Worm (Caenorhabditis elegans) whole organism, L3 larva: ENCODE measurements around the gene T20D4.15.

Source experiments
- aly-2 ChIP-seq: fragments of 150-350 bp; optimal IDR thresholded peaks from 2 replicates; lab custom pipeline; 2014; ENCODE audit warnings: missing biosample characterization, missing genetic modification characterization
- ama-1 ChIP-seq: fragments of 150-350 bp; optimal IDR thresholded peaks from 2 replicates; lab custom pipeline; 2018
- ceh-28 ChIP-seq: fragments of 150-350 bp; optimal IDR thresholded peaks from 2 replicates; lab custom pipeline; 2014; ENCODE audit warnings: missing biosample characterization, missing genetic modification reagents, missing genetic modification characterization
- daf-12 ChIP-seq: fragments of 150-350 bp; optimal IDR thresholded peaks from 2 replicates; lab custom pipeline; 2014; ENCODE audit warnings: missing biosample characterization, missing genetic modification reagents, missing genetic modification characterization
- egl-27 ChIP-seq: sonication (generic microtip); optimal IDR thresholded peaks from 4 replicates; lab custom pipeline; 2017; ENCODE audit warnings: missing biosample characterization, missing genetic modification reagents, missing genetic modification characterization
- egl-5 ChIP-seq: fragments of 150-350 bp; optimal IDR thresholded peaks from 2 replicates; lab custom pipeline; 2017; ENCODE audit warnings: missing biosample characterization, missing genetic modification reagents, missing genetic modification characterization, inconsistent platforms
- elt-1 ChIP-seq: fragments of 150-350 bp; optimal IDR thresholded peaks from 2 replicates; lab custom pipeline; 2014; ENCODE audit warnings: missing biosample characterization, missing genetic modification characterization
- elt-3 ChIP-seq, 3 experiments: fragments of 150-350 bp in 1 of 3; sonication (generic microtip) in 2 of 3; optimal IDR thresholded peaks; 2 replicates in 2 of 3; 4 replicates in 1 of 3; lab custom pipeline; 2014 to 2017; ENCODE audit warnings: missing biosample characterization in 3 of 3, missing genetic modification characterization in 3 of 3
- eor-1 ChIP-seq, 2 experiments: fragments of 150-350 bp; optimal IDR thresholded peaks; 2 replicates each; lab custom pipeline; 2014 to 2018; ENCODE audit warnings: missing biosample characterization in 2 of 2, missing genetic modification characterization in 2 of 2
- fkh-2 ChIP-seq: fragments of 150-350 bp; optimal IDR thresholded peaks from 2 replicates; lab custom pipeline; 2014; ENCODE audit warnings: missing biosample characterization, missing genetic modification reagents, missing genetic modification characterization
- fos-1 ChIP-seq: fragments of 150-350 bp; optimal IDR thresholded peaks from 2 replicates; lab custom pipeline; 2014; ENCODE audit warnings: missing biosample characterization, missing genetic modification characterization
- hmg-11 ChIP-seq: sonication (generic microtip); optimal IDR thresholded peaks from 2 replicates; lab custom pipeline; 2016; ENCODE audit warnings: missing genetic modification characterization, missing compliant biosample characterization
- jun-1 ChIP-seq: fragments of 150-350 bp; optimal IDR thresholded peaks from 2 replicates; lab custom pipeline; 2014; ENCODE audit warnings: missing biosample characterization, missing genetic modification reagents, missing genetic modification characterization
- lin-39 ChIP-seq: fragments of 150-350 bp; optimal IDR thresholded peaks from 2 replicates; lab custom pipeline; 2018; ENCODE audit warnings: missing biosample characterization, missing genetic modification reagents, missing genetic modification characterization
- lsy-12 ChIP-seq: sonication (generic microtip); optimal IDR thresholded peaks from 2 replicates; lab custom pipeline; 2016; ENCODE audit warnings: mild to moderate bottlenecking, missing genetic modification characterization, missing compliant biosample characterization
- mml-1 ChIP-seq: fragments of 150-350 bp; sonication (generic microtip); optimal IDR thresholded peaks from 3 replicates; lab custom pipeline; 2014; ENCODE audit warnings: missing biosample characterization, missing genetic modification characterization
- nfya-1 ChIP-seq: sonication (generic microtip); optimal IDR thresholded peaks from 2 replicates; lab custom pipeline; 2017; ENCODE audit warnings: missing genetic modification characterization, mild to moderate bottlenecking, missing compliant biosample characterization, antibody characterized with exemption, moderate library complexity; ENCODE audit not compliant: insufficient read depth
- nhr-11 ChIP-seq: fragments of 150-350 bp; optimal IDR thresholded peaks from 2 replicates; lab custom pipeline; 2014; ENCODE audit warnings: missing biosample characterization, missing genetic modification characterization
- nhr-12 ChIP-seq: fragments of 150-350 bp; optimal IDR thresholded peaks from 2 replicates; lab custom pipeline; 2014; ENCODE audit warnings: missing biosample characterization, missing genetic modification characterization
- nhr-23 ChIP-seq: fragments of 150-350 bp; optimal IDR thresholded peaks from 2 replicates; lab custom pipeline; 2014; ENCODE audit warnings: missing biosample characterization, missing genetic modification reagents, missing genetic modification characterization
- nhr-25 ChIP-seq: sonication (generic microtip); optimal IDR thresholded peaks from 2 replicates; lab custom pipeline; 2017; ENCODE audit warnings: missing biosample characterization, missing genetic modification characterization
- nhr-28 ChIP-seq: fragments of 150-350 bp; optimal IDR thresholded peaks from 2 replicates; lab custom pipeline; 2014; ENCODE audit warnings: missing biosample characterization, missing genetic modification characterization
- nhr-43 ChIP-seq: sonication (generic microtip); optimal IDR thresholded peaks from 2 replicates; lab custom pipeline; 2016; ENCODE audit warnings: mild to moderate bottlenecking, missing genetic modification characterization, missing compliant biosample characterization; ENCODE audit not compliant: poor library complexity, severe bottlenecking
- nhr-67 ChIP-seq: fragments of 150-350 bp; optimal IDR thresholded peaks from 2 replicates; lab custom pipeline; 2014; ENCODE audit warnings: missing biosample characterization, missing genetic modification characterization
- nhr-76 ChIP-seq: fragments of 150-350 bp; sonication (generic microtip); optimal IDR thresholded peaks from 5 replicates; lab custom pipeline; 2014; ENCODE audit warnings: missing biosample characterization, missing genetic modification characterization
- pqm-1 ChIP-seq: fragments of 150-350 bp; optimal IDR thresholded peaks from 2 replicates; lab custom pipeline; 2017; ENCODE audit warnings: missing biosample characterization, missing genetic modification characterization, inconsistent platforms
- sea-2 ChIP-seq: fragments of 150-350 bp; sonication (generic microtip); optimal IDR thresholded peaks from 4 replicates; lab custom pipeline; 2014; ENCODE audit warnings: missing biosample characterization, missing genetic modification reagents, missing genetic modification characterization
- skn-1 ChIP-seq: fragments of 150-350 bp; optimal IDR thresholded peaks from 2 replicates; lab custom pipeline; 2014; ENCODE audit warnings: missing biosample characterization, missing genetic modification characterization
- snpc-4 ChIP-seq: fragments of 150-350 bp; optimal IDR thresholded peaks from 2 replicates; lab custom pipeline; 2014; ENCODE audit warnings: missing biosample characterization, missing genetic modification characterization
- tbx-2 ChIP-seq: sonication (generic microtip); optimal IDR thresholded peaks from 2 replicates; lab custom pipeline; 2016; ENCODE audit warnings: mild to moderate bottlenecking, missing genetic modification characterization, missing compliant biosample characterization
- unc-39 ChIP-seq: sonication (generic microtip); optimal IDR thresholded peaks from 4 replicates; lab custom pipeline; 2017; ENCODE audit warnings: missing biosample characterization, missing genetic modification characterization
- unc-62 ChIP-seq: fragments of 150-350 bp; sonication (generic microtip); optimal IDR thresholded peaks from 4 replicates; lab custom pipeline; 2014; ENCODE audit warnings: missing biosample characterization, missing genetic modification reagents, missing genetic modification characterization
- zag-1 ChIP-seq: fragments of 150-350 bp; optimal IDR thresholded peaks from 2 replicates; lab custom pipeline; 2014; ENCODE audit warnings: missing biosample characterization, missing genetic modification characterization
- ztf-4 ChIP-seq: fragments of 150-350 bp; optimal IDR thresholded peaks from 2 replicates; lab custom pipeline; 2014; ENCODE audit warnings: missing biosample characterization, missing genetic modification characterization

The T20D4.15 gene

DNA sequence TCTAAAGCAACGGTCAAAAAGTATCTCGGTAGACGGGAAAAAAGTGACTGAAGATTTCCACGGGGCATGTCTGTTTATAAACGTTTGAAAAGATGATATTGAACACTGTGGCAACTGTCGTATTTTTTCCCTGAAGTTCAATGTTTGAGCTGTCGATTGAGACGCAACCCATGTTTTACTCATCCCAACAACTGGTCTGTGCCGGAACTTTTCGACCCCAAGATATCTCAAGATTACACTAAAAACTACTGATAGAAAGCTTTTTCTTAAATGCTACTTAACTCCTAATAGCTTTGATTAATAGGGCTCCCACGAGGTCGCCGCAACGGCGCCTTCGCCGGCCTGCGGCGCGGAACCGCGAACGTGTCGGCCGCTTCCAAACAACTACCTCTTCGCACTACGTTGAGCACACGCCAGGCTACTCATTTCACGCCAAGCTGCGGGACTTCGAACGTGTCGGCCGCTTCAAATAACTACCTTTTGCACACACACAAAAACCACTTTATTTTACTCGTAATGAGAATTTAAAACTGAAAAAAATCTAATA, at the start of gene T20D4.15:
Gene T20D4.15, minus strand, starts transcription at position 51 of the 547 bp plus-strand sequence.
- TF ChIP-seq nfya-1 (tag; lab: Kevin White, UChicago), result no peak
- TF ChIP-seq nhr-23 (tag; lab: Kevin White, UChicago), result no peak
- TF ChIP-seq eor-1 (tag; optimal IDR thresholded peaks at IDR 0.05; lab: Kevin White, UChicago), result no peak
- TF ChIP-seq aly-2 (tag; lab: Kevin White, UChicago), result no peak
- TF ChIP-seq hmg-11, result no peak
- no peak for TF ChIP-seq lin-39 (tag; lab: Kevin White, UChicago)
- no peak for TF ChIP-seq sea-2 (GFP tag; lab: Kevin White, UChicago)

DNA sequence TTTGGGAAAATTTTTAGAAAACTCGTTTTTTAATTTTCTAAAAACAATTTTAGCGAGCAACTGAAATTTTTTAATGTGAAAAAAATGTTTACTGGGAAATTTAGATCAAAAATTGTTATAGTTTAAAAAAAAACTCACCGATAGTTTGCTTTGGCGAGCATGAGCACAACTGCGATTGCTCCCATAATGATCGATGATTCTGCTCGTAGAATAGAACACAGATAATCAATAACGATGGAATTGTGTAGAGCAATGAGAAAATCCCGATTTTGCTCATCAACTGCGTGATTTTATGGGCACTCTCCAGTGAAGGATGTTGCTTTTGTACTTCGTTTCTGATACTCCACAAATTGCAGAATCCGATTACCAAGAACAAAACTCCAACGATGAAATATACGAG, 48.1 kb upstream of the T20D4.15 start:
- TF ChIP-seq skn-1 (no peak), aly-2 (tag; lab: Kevin White, UChicago) (no peak), nhr-23 (tag; lab: Kevin White, UChicago) (no peak), nhr-28 (no peak), ztf-4 (no peak), lin-39 (tag; lab: Kevin White, UChicago) (no peak), ceh-28 (no peak), daf-12 (tag; lab: Kevin White, UChicago) (no peak), unc-39 (no peak), pqm-1 (tag; lab: Kevin White, UChicago) (no peak), egl-5 (no peak), nhr-11 (tag; lab: Kevin White, UChicago) (no peak), lsy-12 (tag; lab: Kevin White, UChicago) (no peak), nhr-67 (no peak), jun-1 (tag; lab: Kevin White, UChicago) (no peak), nhr-12 (tag; lab: Kevin White, UChicago) (no peak), unc-62 (GFP tag; lab: Kevin White, UChicago) (no peak), nhr-43 (tag; lab: Kevin White, UChicago) (no peak), nhr-25 (no peak)
- TF ChIP-seq, all 47 proteins: peak for 0

DNA sequence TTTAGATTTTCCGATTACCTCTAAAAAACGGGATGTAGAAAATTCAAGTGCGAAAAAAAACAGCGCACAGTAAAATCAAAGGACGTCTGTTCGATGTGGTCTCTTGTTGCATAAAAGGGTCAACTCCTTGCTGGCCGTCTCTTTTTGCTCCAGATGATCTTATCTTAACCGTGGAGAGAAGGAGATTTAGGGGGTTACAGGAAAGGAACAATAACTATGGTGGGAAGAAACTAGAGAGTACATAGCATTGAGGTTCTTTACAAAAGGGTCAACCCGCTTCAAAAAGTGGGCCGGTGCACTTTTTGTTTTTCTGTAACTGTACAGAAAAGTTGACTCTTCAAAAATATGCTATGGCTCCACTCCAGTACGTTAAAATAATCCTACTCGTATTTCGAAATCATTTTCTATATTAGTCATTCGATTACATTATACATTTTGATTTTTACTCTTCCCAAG, 37.0 kb upstream of the T20D4.15 start, which contains the start of the genes T20D4.19 and srj-9:
Gene T20D4.19, minus strand, starts transcription at position 101 of the 456 bp plus-strand sequence.
Gene srj-9, plus strand, starts transcription at position 406 of the 456 bp plus-strand sequence.
- no peak for TF ChIP-seq egl-5
- TF ChIP-seq nfya-1 (tag; lab: Kevin White, UChicago), result no peak
- TF ChIP-seq snpc-4 (tag; lab: Kevin White, UChicago), result no peak
- no peak for TF ChIP-seq nhr-12 (tag; lab: Kevin White, UChicago)
- TF ChIP-seq jun-1 (tag; lab: Kevin White, UChicago), result no peak
- no peak for TF ChIP-seq tbx-2
- TF ChIP-seq pqm-1 (tag; lab: Kevin White, UChicago), result no peak
- no peak for TF ChIP-seq skn-1
- no peak for TF ChIP-seq mml-1 (tag; lab: Kevin White, UChicago)

DNA sequence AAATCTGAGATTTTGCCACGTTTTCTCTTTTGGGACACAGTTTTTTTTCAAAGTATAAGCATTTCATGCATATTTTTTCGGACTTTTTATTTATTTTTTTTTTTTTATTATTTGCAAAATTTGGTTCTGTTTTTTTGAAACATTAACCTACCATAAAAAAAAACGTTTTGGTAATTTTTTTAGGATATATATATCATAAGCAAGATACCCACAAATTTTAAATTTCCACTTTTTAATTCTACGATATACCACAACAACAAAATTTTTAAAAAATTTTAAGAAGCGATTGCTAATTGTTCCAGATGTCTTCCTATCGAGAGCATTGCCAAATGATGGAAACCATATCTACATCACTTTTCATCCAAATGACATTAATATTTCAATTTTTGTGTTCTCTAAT, 34.2 kb upstream of the T20D4.15 start, which contains the start of gene srab-20:
Gene srab-20, plus strand, starts transcription at position 301 of the 400 bp plus-strand sequence.
- TF ChIP-seq nfya-1 (tag; lab: Kevin White, UChicago), result no peak
- TF ChIP-seq nhr-76 (tag; lab: Kevin White, UChicago), result no peak
- TF ChIP-seq snpc-4 (tag; lab: Kevin White, UChicago), result no peak
- no peak for TF ChIP-seq elt-3 (tag; optimal IDR thresholded peaks at IDR 0.05; lab: Kevin White, UChicago)
- no peak for TF ChIP-seq eor-1 (tag; optimal IDR thresholded peaks at IDR 0.05; lab: Kevin White, UChicago)
- no peak for TF ChIP-seq nhr-28
- no peak for TF ChIP-seq unc-39
- TF ChIP-seq ztf-4, result no peak
- no peak for TF ChIP-seq fos-1 (tag; lab: Kevin White, UChicago)

DNA sequence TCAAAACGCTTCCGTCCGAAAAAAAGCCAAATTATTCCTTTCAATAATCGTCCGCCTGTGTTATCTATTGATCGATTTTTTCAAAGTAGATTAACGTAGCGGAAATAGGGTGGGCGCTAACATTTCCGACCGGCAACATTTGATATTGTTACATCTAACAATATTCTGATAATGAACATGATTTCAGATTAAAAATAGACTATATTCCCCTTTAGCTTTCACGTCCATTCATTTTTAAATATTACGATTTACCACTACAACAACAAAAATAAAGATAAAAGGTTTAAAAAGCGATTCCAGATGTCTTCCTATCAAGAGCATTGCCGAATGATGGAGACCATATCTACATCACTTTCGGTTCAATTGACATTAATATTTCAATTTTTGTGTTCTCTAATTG, 31.5 kb upstream of the T20D4.15 start, which contains the start of gene srab-22:
Gene srab-22, plus strand, starts transcription at position 301 of the 400 bp plus-strand sequence.
- no peak for TF ChIP-seq eor-1 (tag; optimal IDR thresholded peaks at IDR 0.05; lab: Kevin White, UChicago)
- TF ChIP-seq fos-1 (tag; lab: Kevin White, UChicago), result no peak
- TF ChIP-seq egl-27, result no peak
- TF ChIP-seq nhr-43 (tag; lab: Kevin White, UChicago), result no peak
- TF ChIP-seq snpc-4 (tag; lab: Kevin White, UChicago), result no peak
- no peak for TF ChIP-seq ama-1 (lab: Kevin White, UChicago)
- no peak for TF ChIP-seq lin-39 (tag; lab: Kevin White, UChicago)
- no peak for TF ChIP-seq ztf-4
- no peak for TF ChIP-seq elt-1 (tag; lab: Kevin White, UChicago)
- TF ChIP-seq nhr-25, result no peak
- no peak for TF ChIP-seq fkh-2 (tag; lab: Kevin White, UChicago)
- TF ChIP-seq zag-1 (tag; lab: Kevin White, UChicago), result no peak
- TF ChIP-seq tbx-2, result no peak
- TF ChIP-seq hmg-11, result no peak
- no peak for TF ChIP-seq unc-62 (GFP tag; lab: Kevin White, UChicago)
- TF ChIP-seq, all 47 proteins: peak for 0
